Fruit fly (Drosophila melanogaster) whole organism, embryonic: ENCODE data around the gene Agpat4.

Source experiments
- Asciz ChIP-seq: fragments of 200-800 bp; sonication (Bioruptor generic); optimal IDR thresholded peaks from 2 replicates; lab custom pipeline; 2017; ENCODE audit warnings: missing biosample characterization, mild to moderate bottlenecking, missing genetic modification characterization, missing genetic modification reagents
- CG12071 ChIP-seq: fragments of 200-800 bp; sonication (Bioruptor generic); optimal IDR thresholded peaks from 3 replicates; lab custom pipeline; 2018; ENCODE audit warnings: missing biosample characterization, mild to moderate bottlenecking, missing genetic modification characterization
- CG12299 ChIP-seq: fragments of 200-800 bp; sonication (Bioruptor generic); optimal IDR thresholded peaks from 2 replicates; lab custom pipeline; 2018; ENCODE audit warnings: missing biosample characterization, mild to moderate bottlenecking, missing genetic modification characterization
- CG13287 ChIP-seq: fragments of 200-800 bp; sonication (Bioruptor generic); IDR thresholded peaks from 2 replicates; pipeline ENCODE4 v1.3.6; 2022; ENCODE audit warnings: missing biosample characterization, missing genetic modification characterization; ENCODE audit not compliant: partially characterized antibody
- CG15269 ChIP-seq: fragments of 200-800 bp; sonication (Bioruptor generic); optimal IDR thresholded peaks from 2 replicates; lab custom pipeline; 2018; ENCODE audit warnings: missing biosample characterization, mild to moderate bottlenecking, missing genetic modification characterization, moderate library complexity
- CG1529 ChIP-seq: fragments of 200-800 bp; sonication (Bioruptor generic); optimal IDR thresholded peaks from 3 replicates; lab custom pipeline; 2018; ENCODE audit warnings: missing biosample characterization, missing genetic modification characterization
- CG17328 ChIP-seq: fragments of 200-800 bp; sonication (Bioruptor generic); IDR thresholded peaks from 2 replicates; pipeline ENCODE4 v1.3.6; 2022; ENCODE audit warnings: missing biosample characterization, missing genetic modification characterization
- CG17359 ChIP-seq: fragments of 200-800 bp; sonication (Bioruptor generic); optimal IDR thresholded peaks from 3 replicates; lab custom pipeline; 2018; ENCODE audit warnings: missing biosample characterization, mild to moderate bottlenecking, missing genetic modification characterization, moderate library complexity
- CG17568 ChIP-seq: fragments of 200-800 bp; sonication (Bioruptor generic); optimal IDR thresholded peaks from 2 replicates; lab custom pipeline; 2018; ENCODE audit warnings: missing biosample characterization, mild to moderate bottlenecking, missing genetic modification characterization, moderate library complexity
- CG1832 ChIP-seq: fragments of 200-800 bp; sonication (Bioruptor generic); optimal IDR thresholded peaks from 2 replicates; lab custom pipeline; 2017; ENCODE audit warnings: missing biosample characterization, mild to moderate bottlenecking, missing genetic modification characterization, inconsistent platforms
- CG2875 ChIP-seq: fragments of 200-800 bp; sonication (Bioruptor generic); optimal IDR thresholded peaks from 2 replicates; lab custom pipeline; 2017; ENCODE audit warnings: missing biosample characterization, mild to moderate bottlenecking, missing genetic modification characterization, missing genetic modification reagents
- CG30020 ChIP-seq: fragments of 200-800 bp; optimal IDR thresholded peaks from 2 replicates; lab custom pipeline; 2019; ENCODE audit warnings: missing biosample characterization, mild to moderate bottlenecking, missing genetic modification characterization, moderate library complexity
- CG30403 ChIP-seq: fragments of 200-800 bp; sonication (Bioruptor generic); optimal IDR thresholded peaks from 3 replicates; lab custom pipeline; 2016; ENCODE audit warnings: missing biosample characterization, missing genetic modification characterization
- CG34224 ChIP-seq: fragments of 200-800 bp; sonication (Bioruptor generic); IDR thresholded peaks from 3 replicates; pipeline ENCODE4 v1.3.6; 2022; ENCODE audit warnings: missing biosample characterization, missing genetic modification characterization; ENCODE audit not compliant: partially characterized antibody
- CG4707 ChIP-seq: fragments of 200-800 bp; sonication (Bioruptor generic); optimal IDR thresholded peaks from 2 replicates; lab custom pipeline; 2018; ENCODE audit warnings: missing biosample characterization, mild to moderate bottlenecking, missing genetic modification characterization, moderate library complexity
- CG5180 ChIP-seq: fragments of 200-800 bp; sonication (Bioruptor generic); optimal IDR thresholded peaks from 3 replicates; lab custom pipeline; 2017; ENCODE audit warnings: missing biosample characterization, missing genetic modification characterization, mild to moderate bottlenecking, moderate library complexity, missing genetic modification reagents
- CG6683 ChIP-seq: fragments of 200-800 bp; sonication (Bioruptor generic); optimal IDR thresholded peaks from 2 replicates; lab custom pipeline; 2017; ENCODE audit warnings: missing biosample characterization, mild to moderate bottlenecking, missing genetic modification characterization, missing genetic modification reagents
- CG8359 ChIP-seq: fragments of 200-800 bp; sonication (Bioruptor generic); optimal IDR thresholded peaks from 2 replicates; lab custom pipeline; 2017; ENCODE audit warnings: missing biosample characterization, mild to moderate bottlenecking, missing genetic modification characterization, borderline replicate concordance
- CoRest ChIP-seq: fragments of 200-800 bp; sonication (Bioruptor generic); optimal IDR thresholded peaks from 3 replicates; lab custom pipeline; 2018; ENCODE audit warnings: missing biosample characterization, mild to moderate bottlenecking, missing genetic modification characterization, moderate library complexity
- Dek ChIP-seq: fragments of 200-800 bp; sonication (Bioruptor generic); optimal IDR thresholded peaks from 3 replicates; lab custom pipeline; 2019; ENCODE audit warnings: missing biosample characterization, mild to moderate bottlenecking, missing genetic modification characterization, moderate library complexity
- Eip74EF ChIP-seq, 2 experiments: fragments of 200-800 bp in 1 of 2; fragments of >200 bp in 1 of 2; sonication (Bioruptor generic) in 1 of 2; optimal IDR thresholded peaks; 2 replicates each; lab custom pipeline; 2017 to 2019; ENCODE audit warnings: missing biosample characterization in 2 of 2, missing genetic modification characterization in 2 of 2, mild to moderate bottlenecking in 1 of 2, moderate library complexity in 1 of 2
- Ets65A ChIP-seq: fragments of 200-800 bp; sonication (Bioruptor generic); peaks from one replicate; lab custom pipeline; 2016; ENCODE audit warnings: missing biosample characterization, missing genetic modification characterization
- Fer3 ChIP-seq: fragments of 200-800 bp; sonication (Bioruptor generic); optimal IDR thresholded peaks from 2 replicates; lab custom pipeline; 2018; ENCODE audit warnings: missing biosample characterization, mild to moderate bottlenecking, missing genetic modification characterization, moderate library complexity
- Hr51 ChIP-seq, 2 experiments: fragments of 200-800 bp; sonication (Bioruptor generic); optimal IDR thresholded peaks; 2 replicates in 1 of 2; 3 replicates in 1 of 2; lab custom pipeline; 2016 to 2018; ENCODE audit warnings: missing biosample characterization in 2 of 2, missing genetic modification characterization in 2 of 2, mild to moderate bottlenecking in 1 of 2, moderate library complexity in 1 of 2
- MTF-1 ChIP-seq: fragments of 200-800 bp; sonication (Bioruptor generic); optimal IDR thresholded peaks from 2 replicates; lab custom pipeline; 2018; ENCODE audit warnings: missing biosample characterization, mild to moderate bottlenecking, missing genetic modification characterization, borderline replicate concordance
- Myb ChIP-seq: fragments of 200-800 bp; sonication (Bioruptor generic); optimal IDR thresholded peaks from 2 replicates; lab custom pipeline; 2016; ENCODE audit warnings: missing biosample characterization, missing genetic modification characterization
- Pdp1 ChIP-seq, 2 experiments: fragments of 200-800 bp; sonication (Bioruptor generic); optimal IDR thresholded peaks; 3 replicates each; lab custom pipeline; 2016; ENCODE audit warnings: missing biosample characterization in 2 of 2, missing genetic modification characterization in 2 of 2, mild to moderate bottlenecking in 1 of 2, moderate library complexity in 1 of 2
- Rfx ChIP-seq: fragments of 200-800 bp; sonication (Bioruptor generic); IDR thresholded peaks from 2 replicates; pipeline ENCODE4 v1.3.6; 2022; ENCODE audit warnings: missing biosample characterization, missing genetic modification characterization
- Sox100B ChIP-seq: fragments of 200-800 bp; sonication (Bioruptor generic); optimal IDR thresholded peaks from 3 replicates; lab custom pipeline; 2018; ENCODE audit warnings: missing biosample characterization, mild to moderate bottlenecking, missing genetic modification characterization
- Sry-β ChIP-seq: fragments of 200-800 bp; sonication (Bioruptor generic); optimal IDR thresholded peaks from 2 replicates; lab custom pipeline; 2018; ENCODE audit warnings: missing biosample characterization, mild to moderate bottlenecking, missing genetic modification characterization, moderate library complexity
- Tbp ChIP-seq: fragments of >200 bp; optimal IDR thresholded peaks from 2 replicates; lab custom pipeline; 2018; ENCODE audit warnings: missing biosample characterization, missing genetic modification characterization
- Vsx1 ChIP-seq: fragments of 200-800 bp; sonication (Bioruptor generic); optimal IDR thresholded peaks from 2 replicates; lab custom pipeline; 2017; ENCODE audit warnings: missing biosample characterization, mild to moderate bottlenecking, missing genetic modification characterization, missing genetic modification reagents
- Xrp1 ChIP-seq: fragments of 200-800 bp; sonication (Bioruptor generic); IDR thresholded peaks from 2 replicates; pipeline ENCODE4 v1.3.6; 2022; ENCODE audit warnings: missing biosample characterization, missing genetic modification characterization
- ab ChIP-seq: fragments of 200-800 bp; sonication (Bioruptor generic); optimal IDR thresholded peaks from 2 replicates; lab custom pipeline; 2016; ENCODE audit warnings: missing biosample characterization, missing genetic modification characterization
- ara ChIP-seq: fragments of 200-800 bp; sonication (Bioruptor generic); IDR thresholded peaks from 2 replicates; pipeline ENCODE4 v1.3.6; 2022; ENCODE audit warnings: missing biosample characterization, missing genetic modification characterization
- ase ChIP-seq: fragments of 200-800 bp; sonication (Bioruptor generic); IDR thresholded peaks from 3 replicates; pipeline ENCODE4 v1.3.6; 2022; ENCODE audit warnings: missing biosample characterization, missing genetic modification characterization
- bowl ChIP-seq: fragments of 200-800 bp; sonication (Bioruptor generic); IDR thresholded peaks from 2 replicates; pipeline ENCODE4 v1.3.6; 2022; ENCODE audit warnings: missing biosample characterization, missing genetic modification characterization
- ci ChIP-seq: fragments of 200-800 bp; sonication (Bioruptor generic); IDR thresholded peaks from 3 replicates; pipeline ENCODE4 v1.3.6; 2022; ENCODE audit warnings: missing biosample characterization, missing genetic modification characterization
- da ChIP-seq: fragments of 200-800 bp; sonication (Bioruptor generic); optimal IDR thresholded peaks from 2 replicates; lab custom pipeline; 2016; ENCODE audit warnings: missing biosample characterization, missing genetic modification characterization
- fd64A ChIP-seq: fragments of 200-800 bp; sonication (Bioruptor generic); optimal IDR thresholded peaks from 3 replicates; lab custom pipeline; 2018; ENCODE audit warnings: missing biosample characterization, mild to moderate bottlenecking, missing genetic modification characterization
- kni ChIP-seq: fragments of 200-800 bp; sonication (Bioruptor generic); optimal IDR thresholded peaks from 3 replicates; lab custom pipeline; 2017; ENCODE audit warnings: mild to moderate bottlenecking, missing biosample characterization, missing genetic modification reagents, missing genetic modification characterization
- lilli ChIP-seq: fragments of 200-800 bp; sonication (Bioruptor generic); optimal IDR thresholded peaks from 3 replicates; lab custom pipeline; 2016; ENCODE audit warnings: missing biosample characterization, missing genetic modification characterization
- nerfin-1 ChIP-seq: fragments of 200-800 bp; sonication (Bioruptor generic); optimal IDR thresholded peaks from 3 replicates; lab custom pipeline; 2019; ENCODE audit warnings: missing biosample characterization, mild to moderate bottlenecking, missing genetic modification characterization, moderate library complexity
- otp ChIP-seq: fragments of 200-800 bp; sonication (Bioruptor generic); IDR thresholded peaks from 3 replicates; pipeline ENCODE4, ENCODE4 v1.3.6; 2022; ENCODE audit warnings: missing biosample characterization, missing genetic modification characterization
- sens ChIP-seq: fragments of 200-800 bp; sonication (Bioruptor generic); peaks from one replicate; lab custom pipeline; 2016; ENCODE audit warnings: missing biosample characterization, missing genetic modification characterization
- sens-2 ChIP-seq: fragments of 200-800 bp; sonication (Bioruptor generic); IDR thresholded peaks from 2 replicates; pipeline ENCODE4 v1.3.6; 2022; ENCODE audit warnings: missing biosample characterization, missing genetic modification characterization
- seq ChIP-seq: fragments of 200-800 bp; sonication (Bioruptor generic); IDR thresholded peaks from 2 replicates; pipeline ENCODE4 v1.3.6; 2022; ENCODE audit warnings: missing biosample characterization, missing genetic modification characterization
- sob ChIP-seq: fragments of 200-800 bp; sonication (Bioruptor generic); IDR thresholded peaks from 2 replicates; pipeline ENCODE4 v1.3.6; 2022; ENCODE audit warnings: missing biosample characterization, missing genetic modification characterization
- ssp ChIP-seq: fragments of 200-800 bp; sonication (Bioruptor generic); IDR thresholded peaks from 2 replicates; pipeline ENCODE4 v1.3.6; 2022; ENCODE audit warnings: missing biosample characterization, missing genetic modification characterization
- vnd ChIP-seq: fragments of 200-800 bp; sonication (Bioruptor generic); IDR thresholded peaks from 3 replicates; pipeline ENCODE4 v1.3.6; 2022; ENCODE audit warnings: missing biosample characterization, missing genetic modification characterization; ENCODE audit not compliant: partially characterized antibody
- wek ChIP-seq: fragments of 200-800 bp; sonication (Bioruptor generic); optimal IDR thresholded peaks from 3 replicates; lab custom pipeline; 2018; ENCODE audit warnings: missing biosample characterization, mild to moderate bottlenecking, missing genetic modification characterization, moderate library complexity

The Agpat4 gene

dm6 chr3L:16431056-16431455 is 49.7 kb upstream of the Agpat4 start (continued):
- TF ChIP-seq CG15269 (tag; lab: Kevin White, UChicago) (no peak), ssp (GFP tag; lab: Robert Waterston, UW) (no peak), Fer3 (tag; lab: Kevin White, UChicago) (no peak), otp (GFP tag; lab: Robert Waterston, UW) (no peak), CG1832 (no peak), CG8359 (GFP tag; lab: Kevin White, UChicago) (no peak), Xrp1 (GFP tag; lab: Robert Waterston, UW) (no peak), lilli (GFP tag; lab: Kevin White, UChicago) (no peak), Asciz (GFP tag; lab: Kevin White, UChicago) (peak; percentile 67), CG34224 (GFP tag; lab: Robert Waterston, UW) (no peak), Rfx (GFP tag; lab: Robert Waterston, UW) (no peak), CG30020 (no peak), bowl (GFP tag; lab: Robert Waterston, UW) (no peak), Ets65A (GFP tag; lab: Kevin White, UChicago) (peak; percentile 86), CG4707 (peak; percentile 12), CG1529 (GFP tag; lab: Kevin White, UChicago) (peak; percentile 8), Eip74EF (GFP tag; optimal IDR thresholded peaks at IDR 0.05; lab: Kevin White, UChicago) (no peak), sob (GFP tag; lab: Robert Waterston, UW) (no peak), Sox100B (GFP tag; lab: Kevin White, UChicago) (peak; percentile 8), kni (GFP tag; lab: Kevin White, UChicago) (peak; percentile 1), Sry-β (GFP tag; lab: Kevin White, UChicago) (no peak), ase (no peak), sens-2 (GFP tag; lab: Robert Waterston, UW) (no peak), seq (no peak), ara (GFP tag; lab: Robert Waterston, UW) (no peak), vnd (GFP tag; lab: Robert Waterston, UW) (no peak), CG17568 (GFP tag; lab: Kevin White, UChicago) (peak; percentile 27), Dek (tag; lab: Kevin White, UChicago) (no peak), ab (GFP tag; lab: Kevin White, UChicago) (no peak), sens (GFP tag; lab: Kevin White, UChicago) (peak; percentile 49), Pdp1 (GFP tag; optimal IDR thresholded peaks at IDR 0.05; lab: Kevin White, UChicago) (no peak), nerfin-1 (no peak), CG6683 (GFP tag; lab: Kevin White, UChicago) (no peak), CG12299 (tag; lab: Kevin White, UChicago) (no peak), Myb (GFP tag; lab: Kevin White, UChicago) (no peak), Tbp (no peak), Hr51 (GFP tag; optimal IDR thresholded peaks at IDR 0.05; lab: Kevin White, UChicago) (no peak), CG13287 (GFP tag; lab: Robert Waterston, UW) (no peak), da (GFP tag; lab: Kevin White, UChicago) (no peak)

dm6 chr3L:16429451-16429850 is 48.1 kb upstream of the Agpat4 start:
- TF ChIP-seq MTF-1 (GFP tag; lab: Kevin White, UChicago) = peak; percentile 19
- TF ChIP-seq CG12071 (GFP tag; lab: Kevin White, UChicago) = peak; percentile 59
- TF ChIP-seq CG2875 (GFP tag; lab: Kevin White, UChicago) = peak; percentile 67
- TF ChIP-seq wek (GFP tag; lab: Kevin White, UChicago) = peak; percentile 45
- peak; percentile 12 for TF ChIP-seq Ets65A (GFP tag; lab: Kevin White, UChicago)
- peak; percentile 20 for TF ChIP-seq CoRest
- 0 out of 2 replicates have a peak, but pooled peaks have one; percentile 8 for TF ChIP-seq CG17328
- no peak for TF ChIP-seq CG30403
- TF ChIP-seq CG17359 = peak; percentile 81
- TF ChIP-seq fd64A (GFP tag; lab: Kevin White, UChicago) = peak; percentile 62
- TF ChIP-seq Vsx1 (GFP tag; lab: Kevin White, UChicago) = peak; percentile 15
- peak; percentile 56 for TF ChIP-seq CG5180 (GFP tag; lab: Kevin White, UChicago)
- peak; percentile 29 for TF ChIP-seq CG1529 (GFP tag; lab: Kevin White, UChicago)
- peak; percentile 81 for TF ChIP-seq ci (GFP tag; lab: Robert Waterston, UW)
